Worm (Caenorhabditis elegans) whole organism, young adult: Measurements from ENCODE around the gene pll-1.

Source experiments
- B0035.1 ChIP-seq: sonication (generic microtip); optimal IDR thresholded peaks from 2 replicates; lab custom pipeline; 2016; ENCODE audit warnings: missing genetic modification characterization, mild to moderate bottlenecking, missing compliant biosample characterization, missing genotype, missing genetic modification reagents
- C17E4.6 ChIP-seq: fragments of 200-800 bp; sonication (Bioruptor generic); IDR thresholded peaks from 2 replicates; pipeline ENCODE4 v1.3.6; 2022; ENCODE audit warnings: missing genetic modification reagents, missing genetic modification characterization, missing compliant biosample characterization
- D2030.7 ChIP-seq: fragments of 200-800 bp; sonication (Bioruptor generic); IDR thresholded peaks from 2 replicates; pipeline ENCODE4 v1.3.6; 2022; ENCODE audit warnings: missing genetic modification reagents, missing genetic modification characterization, missing compliant biosample characterization
- F37B4.10 ChIP-seq: fragments of 200-800 bp; sonication (Bioruptor generic); IDR thresholded peaks from 2 replicates; pipeline ENCODE4 v1.3.6; 2022; ENCODE audit warnings: missing genetic modification characterization, missing compliant biosample characterization
- F39B2.1 ChIP-seq: fragments of 200-800 bp; sonication (Bioruptor generic); IDR thresholded peaks from 2 replicates; pipeline ENCODE4 v1.3.6; 2022; ENCODE audit warnings: missing genetic modification reagents, missing genetic modification characterization, missing compliant biosample characterization
- F57C9.4 ChIP-seq: sonication (generic microtip); optimal IDR thresholded peaks from 2 replicates; lab custom pipeline; 2017; ENCODE audit warnings: mild to moderate bottlenecking, missing genetic modification characterization, missing compliant biosample characterization
- Y53G8AR.9 ChIP-seq: fragments of 200-800 bp; sonication (Bioruptor generic); conservative IDR thresholded peaks from 2 replicates; pipeline ENCODE4 v1.3.6; 2022; ENCODE audit warnings: missing genetic modification reagents, missing genetic modification characterization, missing compliant biosample characterization
- Y56A3A.18 ChIP-seq: fragments of 200-800 bp; sonication (Bioruptor generic); IDR thresholded peaks from 2 replicates; pipeline ENCODE4 v1.3.6; 2022; ENCODE audit warnings: missing genetic modification reagents, missing genetic modification characterization, missing compliant biosample characterization
- ama-1 ChIP-seq, 3 experiments: fragments of 150-350 bp in 1 of 3; sonication (generic microtip) in 2 of 3; optimal IDR thresholded peaks; 2 replicates each; lab custom pipeline; 2014 to 2018; ENCODE audit warnings: missing biosample characterization in 2 of 3, missing genetic modification characterization in 2 of 3, missing genetic modification reagents in 2 of 3
- bed-1 ChIP-seq: fragments of 200-800 bp; sonication (Bioruptor generic); IDR thresholded peaks from 2 replicates; pipeline ENCODE4 v1.3.6; 2022; ENCODE audit warnings: missing genetic modification reagents, missing genetic modification characterization, missing compliant biosample characterization
- ccch-3 ChIP-seq: fragments of 200-800 bp; sonication (Bioruptor generic); optimal IDR thresholded peaks from 2 replicates; lab custom pipeline; 2018; ENCODE audit warnings: mild to moderate bottlenecking, missing genetic modification characterization, missing compliant biosample characterization
- cebp-1 ChIP-seq, 2 experiments: fragments of 200-800 bp in 1 of 2; sonication (Bioruptor generic) in 1 of 2; sonication (generic microtip) in 1 of 2; IDR thresholded peaks in 1 of 2; optimal IDR thresholded peaks in 1 of 2; 2 replicates each; pipeline versions ENCODE4 v1.3.6 to Lab custom; 2017 to 2022; ENCODE audit warnings: missing compliant biosample characterization in 2 of 2, missing genetic modification characterization in 2 of 2, mild to moderate bottlenecking in 1 of 2, missing genetic modification reagents in 1 of 2, moderate library complexity in 1 of 2
- ceh-100 ChIP-seq: fragments of 200-800 bp; sonication (Bioruptor generic); IDR thresholded peaks from 2 replicates; pipeline ENCODE4 v1.3.6; 2022; ENCODE audit warnings: missing genetic modification reagents, missing genetic modification characterization, missing compliant biosample characterization
- ceh-40 ChIP-seq: fragments of 200-800 bp; sonication (Bioruptor generic); IDR thresholded peaks from 2 replicates; pipeline ENCODE4 v1.3.6; 2022; ENCODE audit warnings: missing genetic modification characterization, missing compliant biosample characterization
- ceh-58 ChIP-seq: fragments of 200-800 bp; sonication (Bioruptor generic); IDR thresholded peaks from 2 replicates; pipeline ENCODE4 v1.3.6; 2022; ENCODE audit warnings: missing genetic modification characterization, missing compliant biosample characterization
- ceh-91 ChIP-seq: fragments of 200-800 bp; sonication (Bioruptor generic); IDR thresholded peaks from 2 replicates; pipeline ENCODE4 v1.3.6; 2022; ENCODE audit warnings: missing genetic modification reagents, missing genetic modification characterization, missing compliant biosample characterization
- chd-7 ChIP-seq: sonication (generic microtip); optimal IDR thresholded peaks from 2 replicates; lab custom pipeline; 2016; ENCODE audit warnings: mild to moderate bottlenecking, missing genetic modification characterization, moderate library complexity, missing compliant biosample characterization
- dpl-1 ChIP-seq: fragments of 150-350 bp; optimal IDR thresholded peaks from 2 replicates; lab custom pipeline; 2014; ENCODE audit warnings: missing biosample characterization, missing genetic modification reagents, missing genetic modification characterization
- egl-18 ChIP-seq: fragments of 200-800 bp; sonication (Bioruptor generic); IDR thresholded peaks from 2 replicates; pipeline ENCODE4 v1.3.6; 2022; ENCODE audit warnings: missing genetic modification reagents, missing genetic modification characterization, missing compliant biosample characterization
- ekl-4 ChIP-seq: fragments of 200-800 bp; sonication (Bioruptor generic); IDR thresholded peaks from 2 replicates; pipeline ENCODE4 v1.3.6; 2022; ENCODE audit warnings: missing genetic modification reagents, missing genetic modification characterization, missing compliant biosample characterization
- ets-4 ChIP-seq: fragments of 200-800 bp; sonication (Bioruptor generic); optimal IDR thresholded peaks from 2 replicates; lab custom pipeline; 2018; ENCODE audit warnings: mild to moderate bottlenecking, missing genetic modification characterization, missing compliant biosample characterization
- fkh-3 ChIP-seq: sonication (generic microtip); optimal IDR thresholded peaks from 2 replicates; lab custom pipeline; 2016; ENCODE audit warnings: mild to moderate bottlenecking, missing genetic modification characterization, missing compliant biosample characterization
- him-1 ChIP-seq: sonication (generic microtip); optimal IDR thresholded peaks from 2 replicates; lab custom pipeline; 2016; ENCODE audit warnings: missing genotype, missing genetic modification reagents, missing genetic modification characterization, missing compliant biosample characterization
- hsf-1 ChIP-seq: fragments of 200-800 bp; sonication (Bioruptor generic); IDR thresholded peaks from 2 replicates; pipeline ENCODE4 v1.3.6; 2022; ENCODE audit warnings: missing genetic modification reagents, missing genetic modification characterization, missing compliant biosample characterization
- lag-1 ChIP-seq: fragments of 200-800 bp; sonication (Bioruptor generic); IDR thresholded peaks from 2 replicates; pipeline ENCODE4 v1.3.6; 2022; ENCODE audit warnings: missing genetic modification reagents, missing genetic modification characterization, missing compliant biosample characterization
- lin-26 ChIP-seq: fragments of 200-800 bp; sonication (Bioruptor generic); IDR thresholded peaks from 2 replicates; pipeline ENCODE4 v1.3.6; 2022; ENCODE audit warnings: missing genetic modification reagents, missing genetic modification characterization, missing compliant biosample characterization
- lin-35 ChIP-seq, 3 experiments: fragments of 150-350 bp in 2 of 3; sonication (generic microtip) in 1 of 3; optimal IDR thresholded peaks; 2 replicates each; lab custom pipeline; 2014 to 2018; ENCODE audit warnings: missing biosample characterization in 3 of 3, missing genetic modification characterization in 3 of 3, missing genetic modification reagents in 3 of 3
- lin-40 ChIP-seq: sonication (generic microtip); optimal IDR thresholded peaks from 2 replicates; lab custom pipeline; 2016; ENCODE audit warnings: missing genetic modification characterization, mild to moderate bottlenecking, missing compliant biosample characterization, missing genotype, missing genetic modification reagents
- lin-54 ChIP-seq: fragments of 200-800 bp; sonication (Bioruptor generic); optimal IDR thresholded peaks from 2 replicates; lab custom pipeline; 2018; ENCODE audit warnings: mild to moderate bottlenecking, missing genetic modification characterization, missing compliant biosample characterization
- lsl-1 ChIP-seq: fragments of 200-800 bp; sonication (Bioruptor generic); optimal IDR thresholded peaks from 2 replicates; lab custom pipeline; 2018; ENCODE audit warnings: mild to moderate bottlenecking, missing genetic modification characterization, moderate library complexity, missing compliant biosample characterization
- madf-10 ChIP-seq: sonication (generic microtip); optimal IDR thresholded peaks from 2 replicates; lab custom pipeline; 2016; ENCODE audit warnings: mild to moderate bottlenecking, missing genetic modification characterization, missing compliant biosample characterization
- mcd-1 ChIP-seq: fragments of 200-800 bp; sonication (Bioruptor generic); IDR thresholded peaks from 2 replicates; pipeline ENCODE4 v1.3.6; 2022; ENCODE audit warnings: missing genetic modification reagents, missing genetic modification characterization, missing compliant biosample characterization
- mel-28 ChIP-seq: sonication (generic microtip); optimal IDR thresholded peaks from 2 replicates; lab custom pipeline; 2016; ENCODE audit warnings: borderline replicate concordance, mild to moderate bottlenecking, missing genetic modification characterization, missing compliant biosample characterization
- nfyb-1 ChIP-seq: fragments of 200-800 bp; sonication (Bioruptor generic); IDR thresholded peaks from 2 replicates; pipeline ENCODE4 v1.3.6; 2022; ENCODE audit warnings: missing genetic modification reagents, missing genetic modification characterization, missing compliant biosample characterization
- nhr-80 ChIP-seq: sonication (generic microtip); optimal IDR thresholded peaks from 2 replicates; lab custom pipeline; 2016; ENCODE audit warnings: missing genetic modification characterization, missing compliant biosample characterization
- pbrm-1 ChIP-seq: fragments of 200-800 bp; sonication (Bioruptor generic); IDR thresholded peaks from 2 replicates; pipeline ENCODE4 v1.3.6; 2022; ENCODE audit warnings: missing genetic modification reagents, missing genetic modification characterization, missing compliant biosample characterization
- snpc-1.3 ChIP-seq: sonication (generic microtip); optimal IDR thresholded peaks from 2 replicates; lab custom pipeline; 2017; ENCODE audit warnings: missing genetic modification characterization, mild to moderate bottlenecking, missing compliant biosample characterization, antibody characterized with exemption, moderate library complexity, missing genotype, missing genetic modification reagents; ENCODE audit not compliant: insufficient read depth
- somi-1 ChIP-seq: fragments of 200-800 bp; sonication (Bioruptor generic); optimal IDR thresholded peaks from 2 replicates; lab custom pipeline; 2018; ENCODE audit warnings: mild to moderate bottlenecking, missing genetic modification characterization, missing compliant biosample characterization
- tbp1 ChIP-seq: fragments of 200-800 bp; sonication (Bioruptor generic); optimal IDR thresholded peaks from 2 replicates; lab custom pipeline; 2018; ENCODE audit warnings: mild to moderate bottlenecking, missing genetic modification characterization, missing compliant biosample characterization
- xnd-1 ChIP-seq: sonication (generic microtip); optimal IDR thresholded peaks from 2 replicates; lab custom pipeline; 2016; ENCODE audit warnings: missing genotype, missing genetic modification reagents, missing genetic modification characterization, missing compliant biosample characterization
- ztf-25 ChIP-seq: fragments of 200-800 bp; sonication (Bioruptor generic); IDR thresholded peaks from 2 replicates; pipeline ENCODE4 v1.3.6; 2022; ENCODE audit warnings: missing genetic modification reagents, missing genetic modification characterization, missing compliant biosample characterization
- ztf-28 ChIP-seq: fragments of 200-800 bp; sonication (Bioruptor generic); IDR thresholded peaks from 2 replicates; pipeline ENCODE4 v1.3.6; 2022; ENCODE audit warnings: missing genetic modification reagents, missing genetic modification characterization, missing compliant biosample characterization
- ztf-6 ChIP-seq: fragments of 200-800 bp; sonication (Bioruptor generic); IDR thresholded peaks from 2 replicates; pipeline ENCODE4 v1.3.6; 2022; ENCODE audit warnings: missing genetic modification reagents, missing genetic modification characterization, missing compliant biosample characterization

Gene pll-1

DNA sequence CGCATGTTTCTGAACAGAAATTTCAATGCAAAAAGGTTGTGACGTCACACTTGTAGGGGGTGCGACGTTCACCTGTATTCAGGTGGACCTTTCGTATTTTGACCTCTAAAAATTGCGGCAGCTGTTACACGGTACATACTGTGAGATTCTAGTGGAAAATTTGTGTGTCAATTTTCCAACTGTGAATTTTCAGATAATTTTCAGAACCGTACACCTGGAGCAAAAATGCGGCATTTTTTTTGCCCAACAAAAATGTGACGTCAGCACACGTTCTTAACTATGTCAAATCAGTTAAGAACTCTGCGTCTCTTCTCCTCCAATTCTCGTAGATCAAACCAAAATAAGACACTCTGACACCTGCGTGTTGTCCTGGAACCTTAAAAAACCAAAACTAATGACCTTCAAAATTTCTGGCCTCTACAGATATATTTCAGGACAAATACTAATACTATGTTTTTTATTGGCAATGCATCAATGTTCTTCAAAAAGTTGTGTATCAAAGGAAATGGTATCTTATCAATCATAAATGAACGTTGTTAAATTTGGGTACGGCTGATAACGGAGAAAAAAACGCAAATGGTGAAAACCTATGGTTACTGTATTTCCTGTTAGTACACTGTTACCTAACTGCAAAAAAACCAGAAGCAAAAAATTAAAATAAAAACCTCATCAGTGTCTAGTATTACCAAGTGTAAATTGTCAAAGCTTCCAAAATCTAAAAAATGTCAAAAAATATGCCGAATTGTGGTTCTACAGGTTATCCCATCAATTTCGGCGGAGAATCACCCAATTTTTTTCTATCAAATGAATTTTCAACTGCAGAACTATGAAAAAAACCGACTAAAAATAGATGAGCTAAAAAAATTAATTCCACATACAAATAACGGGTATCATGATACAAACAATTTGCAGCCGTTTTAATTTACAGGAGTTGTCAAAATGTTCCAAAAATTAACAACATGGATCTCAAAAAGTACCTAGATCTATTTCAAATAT, 8.5 kb upstream of the pll-1 start:
- TF ChIP-seq D2030.7 (no peak), bed-1 (GFP tag; lab: Robert Waterston, UW) (no peak), ceh-40 (GFP tag; lab: Robert Waterston, UW) (no peak), madf-10 (tag; lab: Kevin White, UChicago) (no peak), Y56A3A.18 (GFP tag; lab: Robert Waterston, UW) (0 out of 2 replicates have a peak, but pooled peaks have one; percentile 11), nfyb-1 (GFP tag; lab: Robert Waterston, UW) (no peak), nhr-80 (tag; lab: Kevin White, UChicago) (peak; percentile 70), lin-40 (peak; percentile 9), dpl-1 (GFP tag; lab: Kevin White, UChicago) (no peak), ceh-100 (GFP tag; lab: Robert Waterston, UW) (no peak), somi-1 (no peak), ztf-6 (GFP tag; lab: Robert Waterston, UW) (no peak), ztf-28 (GFP tag; lab: Robert Waterston, UW) (no peak), Y53G8AR.9 (GFP tag; lab: Robert Waterston, UW) (0 out of 2 replicates have a peak, but pooled peaks have one; percentile 19), lin-35 (GFP tag; optimal IDR thresholded peaks at IDR 0.05; lab: Kevin White, UChicago) (peak in 1 of 3 experiments; percentile 29)

DNA sequence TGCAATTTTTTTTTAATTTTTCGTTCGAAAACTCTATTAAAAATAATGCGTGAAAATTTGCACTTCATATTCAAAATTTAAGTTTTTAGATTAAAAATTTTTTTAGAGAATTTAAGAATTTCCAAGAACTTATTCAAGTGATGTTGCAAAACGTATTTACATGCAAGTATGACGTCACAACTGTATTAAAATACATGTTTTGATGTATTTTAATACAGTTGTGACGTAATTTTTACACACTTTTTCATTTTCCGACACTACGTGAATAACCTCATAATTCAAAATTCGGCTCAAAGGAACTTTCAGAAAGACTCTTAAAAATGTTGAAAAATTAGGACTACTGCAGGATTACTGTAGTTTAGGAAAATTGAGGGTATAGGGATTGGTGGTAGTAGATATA, 7.6 kb upstream of the pll-1 start:
- TF ChIP-seq ztf-25 (GFP tag; lab: Robert Waterston, UW) (no peak), him-1 (tag; lab: Kevin White, UChicago) (no peak), F39B2.1 (no peak), ekl-4 (GFP tag; lab: Robert Waterston, UW) (no peak), hsf-1 (no peak), D2030.7 (no peak), chd-7 (tag; lab: Kevin White, UChicago) (no peak), lin-54 (GFP tag; lab: Kevin White, UChicago) (no peak), lin-40 (no peak), mel-28 (tag; lab: Kevin White, UChicago) (no peak), F57C9.4 (tag; lab: Kevin White, UChicago) (no peak), pbrm-1 (GFP tag; lab: Robert Waterston, UW) (no peak), lin-26 (GFP tag; lab: Robert Waterston, UW) (no peak), dpl-1 (GFP tag; lab: Kevin White, UChicago) (no peak), cebp-1 (GFP tag; IDR thresholded peaks at IDR 0.05; lab: Robert Waterston, UW) (no peak), cebp-1 (tag; optimal IDR thresholded peaks at IDR 0.05; lab: Kevin White, UChicago) (no peak), B0035.1 (tag; lab: Kevin White, UChicago) (no peak), F37B4.10 (GFP tag; lab: Robert Waterston, UW) (no peak)

DNA sequence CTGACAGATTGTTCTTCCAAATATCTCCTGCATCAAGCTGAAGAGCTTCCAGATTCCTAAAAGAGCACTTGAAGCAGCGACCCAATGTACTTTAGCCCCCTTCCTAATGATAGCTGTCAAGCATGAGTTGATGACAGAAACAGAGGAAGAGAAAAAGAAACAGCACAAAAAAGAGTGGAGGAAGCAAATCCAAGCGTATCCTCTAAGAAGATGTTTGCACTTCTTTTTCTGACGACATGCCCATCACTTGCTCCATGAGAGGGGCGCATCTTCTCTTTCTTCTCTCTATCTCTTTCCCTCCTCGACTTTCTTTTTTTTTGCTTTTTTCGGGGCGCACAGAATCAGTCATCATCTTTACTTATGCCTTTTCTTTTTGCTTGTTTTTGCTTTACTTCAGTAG, 5.4 kb upstream of the pll-1 start:
- TF ChIP-seq fkh-3 (tag; lab: Kevin White, UChicago) (no peak), mcd-1 (GFP tag; lab: Robert Waterston, UW) (no peak), lag-1 (GFP tag; lab: Robert Waterston, UW) (no peak), lsl-1 (GFP tag; lab: Kevin White, UChicago) (no peak), ceh-40 (GFP tag; lab: Robert Waterston, UW) (no peak), tbp1 (GFP tag; lab: Kevin White, UChicago) (no peak), C17E4.6 (no peak), ceh-58 (GFP tag; lab: Robert Waterston, UW) (no peak), snpc-1.3 (tag; lab: Kevin White, UChicago) (no peak), ceh-91 (GFP tag; lab: Robert Waterston, UW) (no peak), ets-4 (GFP tag; lab: Kevin White, UChicago) (no peak), xnd-1 (tag; lab: Kevin White, UChicago) (no peak), ccch-3 (GFP tag; lab: Kevin White, UChicago) (no peak), egl-18 (GFP tag; lab: Robert Waterston, UW) (no peak), ama-1 (optimal IDR thresholded peaks at IDR 0.05; lab: Kevin White, UChicago) (no peak), ama-1 (GFP tag; optimal IDR thresholded peaks at IDR 0.05; lab: Kevin White, UChicago) (no peak)
